Worm (Caenorhabditis elegans) whole organism, young adult: Measurements from ENCODE around the gene gst-2.

Source experiments
- Y53G8AR.9 ChIP-seq: fragments of 200-800 bp; sonication (Bioruptor generic); conservative IDR thresholded peaks from 2 replicates; pipeline ENCODE4 v1.3.6; 2022; ENCODE audit warnings: missing genetic modification reagents, missing genetic modification characterization, missing compliant biosample characterization
- akir-1 ChIP-seq: fragments of 200-800 bp; sonication (Bioruptor generic); optimal IDR thresholded peaks from 2 replicates; lab custom pipeline; 2018; ENCODE audit warnings: mild to moderate bottlenecking, missing genetic modification characterization, moderate library complexity, missing compliant biosample characterization
- ceh-58 ChIP-seq: fragments of 200-800 bp; sonication (Bioruptor generic); IDR thresholded peaks from 2 replicates; pipeline ENCODE4 v1.3.6; 2022; ENCODE audit warnings: missing genetic modification characterization, missing compliant biosample characterization
- dpl-1 ChIP-seq: fragments of 150-350 bp; optimal IDR thresholded peaks from 2 replicates; lab custom pipeline; 2014; ENCODE audit warnings: missing biosample characterization, missing genetic modification reagents, missing genetic modification characterization

ce11 chrIV:10148938-10149337 is 7.1 kb upstream of the gst-2 start, which contains the start of gene pigs-1:
- no peak for TF ChIP-seq dpl-1
- TF ChIP-seq ceh-58 = no peak
- TF ChIP-seq akir-1 (GFP tag; lab: Kevin White, UChicago) = no peak
- no peak for TF ChIP-seq Y53G8AR.9 (GFP tag; lab: Robert Waterston, UW)
